Worm (Caenorhabditis elegans): Measurements from ENCODE around the gene C32H11.4.

The C32H11.4 gene

ce11 chrIV:12957730-12958129 is 36.7 kb downstream of the C32H11.4 start, which contains the start of gene F55G11.6:
TSS of gene F55G11.6 (plus strand) at chrIV:12958030.
- no peak for TF ChIP-seq D2030.7 (GFP tag; IDR thresholded peaks at IDR 0.05)
- no peak for TF ChIP-seq F10E7.11 (tag; optimal IDR thresholded peaks at IDR 0.05)
- no peak for TF ChIP-seq ztf-18 (tag; optimal IDR thresholded peaks at IDR 0.05)
- TF ChIP-seq B0336.3 (GFP tag; IDR thresholded peaks at IDR 0.05): no peak
- no peak for TF ChIP-seq ztf-6 (GFP tag; IDR thresholded peaks at IDR 0.05)
- TF ChIP-seq ceh-79 (tag; optimal IDR thresholded peaks at IDR 0.05): no peak
- TF ChIP-seq zim-3 (tag; optimal IDR thresholded peaks at IDR 0.05): no peak
- TF ChIP-seq mes-4 (tag; optimal IDR thresholded peaks at IDR 0.05): no peak
- no peak for TF ChIP-seq F33H1.4 (GFP tag; IDR thresholded peaks at IDR 0.05)
- TF ChIP-seq let-607 (tag; optimal IDR thresholded peaks at IDR 0.05): no peak
- TF ChIP-seq nhr-90 (tag; optimal IDR thresholded peaks at IDR 0.05): no peak
- TF ChIP-seq F37B4.10 (GFP tag; IDR thresholded peaks at IDR 0.05): no peak
- no peak for TF ChIP-seq F49E8.2 (tag; optimal IDR thresholded peaks at IDR 0.05; ENCODE audit: insufficient read depth)
- TF ChIP-seq hrde-1 (tag; optimal IDR thresholded peaks at IDR 0.05; ENCODE audit: borderline replicate concordance): no peak
- no peak for TF ChIP-seq hmg-1.2 (GFP tag; IDR thresholded peaks at IDR 0.05)
- TF ChIP-seq ztf-3 (GFP tag; optimal IDR thresholded peaks at IDR 0.05): no peak
- TF ChIP-seq attf-3 (GFP tag; conservative IDR thresholded peaks at IDR 0.05): no peak
- TF ChIP-seq lag-1 (GFP tag; IDR thresholded peaks at IDR 0.05): no peak
- TF ChIP-seq F52B5.7 (tag; optimal IDR thresholded peaks at IDR 0.05): no peak

DNA sequence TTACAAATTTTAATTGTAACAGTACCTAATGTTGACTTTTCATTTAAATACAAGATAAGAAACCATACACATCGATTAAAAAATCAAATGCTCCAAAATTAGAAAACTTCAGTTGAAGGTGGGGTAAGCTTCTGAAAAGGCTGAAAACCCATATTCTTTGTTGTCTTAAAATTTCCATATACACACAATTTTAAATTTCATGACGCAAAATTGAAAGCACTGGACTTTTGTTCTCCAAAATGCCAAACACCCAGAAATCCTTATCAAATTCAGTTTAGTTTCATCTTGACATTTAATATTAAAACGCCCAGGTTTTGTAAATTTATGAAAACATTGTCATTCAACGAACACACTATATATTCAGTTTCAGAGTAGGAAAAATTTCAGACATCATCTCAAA is 39.1 kb downstream of the C32H11.4 start, which contains the start of gene F55G11.7:
F55G11.7 (plus strand) TSS at position 301 of the 400 bp plus-strand sequence.
- TF ChIP-seq ceh-79 (tag; optimal IDR thresholded peaks at IDR 0.05) (no peak), F23B12.7 (tag; optimal IDR thresholded peaks at IDR 0.05; ENCODE audit: insufficient read depth) (no peak)

ce11 chrIV:12962564-12962963 is 41.5 kb downstream of the C32H11.4 start, which contains the start of gene F55G11.8:
TSS of gene F55G11.8 (plus strand) at chrIV:12962808.
- TF ChIP-seq F23B12.7 (tag; optimal IDR thresholded peaks at IDR 0.05; ENCODE audit: insufficient read depth) (no peak), nhr-80 (tag; optimal IDR thresholded peaks at IDR 0.05) (peak; percentile 34), Y53G8AR.9 (GFP tag; conservative IDR thresholded peaks at IDR 0.05) (no peak)

DNA sequence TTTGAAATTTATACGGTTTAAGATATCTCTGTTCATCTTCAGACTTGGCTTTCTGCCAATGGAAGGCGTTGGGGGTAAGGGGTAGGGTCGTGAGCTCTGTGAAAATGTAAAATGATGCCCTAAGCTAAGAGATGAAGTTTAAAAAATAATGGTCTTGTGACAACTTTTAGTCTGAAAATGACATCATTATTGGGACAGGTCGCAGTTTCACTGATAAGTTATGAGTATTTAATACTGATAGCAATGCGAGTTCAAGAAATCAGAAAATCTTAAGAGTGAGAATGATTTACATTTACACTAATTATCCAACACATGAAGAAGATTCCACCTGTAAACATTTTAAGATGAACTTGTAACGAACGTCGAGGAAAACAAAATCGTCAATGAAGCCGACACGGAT is 43.6 kb downstream of the C32H11.4 start:
- TF ChIP-seq rec-8 (tag; optimal IDR thresholded peaks at IDR 0.05): no peak
- TF ChIP-seq ZK185.1 (tag; optimal IDR thresholded peaks at IDR 0.05; ENCODE audit: poor library complexity, severe bottlenecking): no peak
- TF ChIP-seq snpc-3.4 (tag; optimal IDR thresholded peaks at IDR 0.05): no peak
- TF ChIP-seq nhr-80 (tag; optimal IDR thresholded peaks at IDR 0.05): peak; percentile 5

DNA sequence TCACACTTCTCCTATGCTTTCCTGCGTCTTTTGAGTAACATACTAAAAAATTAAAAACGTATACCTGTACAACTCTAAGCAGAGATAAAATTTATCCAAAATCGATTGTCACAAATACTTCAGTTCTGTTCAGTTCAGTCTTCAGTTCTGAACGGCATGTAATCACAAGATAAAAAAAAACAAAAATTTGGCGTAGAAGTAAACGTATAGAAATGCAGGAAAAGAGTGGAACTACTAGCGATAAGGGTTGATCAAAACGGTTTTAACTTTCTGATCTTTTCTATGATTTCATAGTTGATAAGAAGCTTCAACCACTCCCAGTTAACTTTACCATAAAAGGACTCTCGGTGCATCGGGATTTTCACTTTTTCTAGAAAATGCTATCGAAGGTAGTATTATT is 44.0 kb downstream of the C32H11.4 start, which contains the start of gene dod-22:
dod-22 (plus strand) TSS at position 301 of the 400 bp plus-strand sequence.
- TF ChIP-seq snpc-3.4 (tag; optimal IDR thresholded peaks at IDR 0.05) (no peak), gei-17 (GFP tag; optimal IDR thresholded peaks at IDR 0.05) (no peak), Y53F4B.3 (GFP tag; IDR thresholded peaks at IDR 0.05) (no peak), B0336.3 (GFP tag; IDR thresholded peaks at IDR 0.05) (no peak)

ce11 chrIV:12967303-12967702 is 46.2 kb downstream of the C32H11.4 start:
- TF ChIP-seq ztf-25 (GFP tag; IDR thresholded peaks at IDR 0.05) (no peak), B0019.2 (GFP tag; conservative IDR thresholded peaks at IDR 0.05) (no peak), him-1 (tag; optimal IDR thresholded peaks at IDR 0.05) (no peak), repo-1 (tag; optimal IDR thresholded peaks at IDR 0.05) (no peak), nhr-120 (GFP tag; IDR thresholded peaks at IDR 0.05) (no peak), die-1 (tag; optimal IDR thresholded peaks at IDR 0.05) (no peak), ceh-40 (GFP tag; IDR thresholded peaks at IDR 0.05) (no peak), ceh-91 (GFP tag; IDR thresholded peaks at IDR 0.05) (no peak), B0261.1 (tag; optimal IDR thresholded peaks at IDR 0.05) (no peak)

Measured in whole organism, young adult.